Fruit fly (Drosophila melanogaster): Measurements from ENCODE around the gene mRpS31.

Gene mRpS31

dm6 chr3L:16037048-16037477 is 32.1 kb downstream of the mRpS31 start (continued):
- no peak for TF ChIP-seq CrebA (GFP tag; optimal IDR thresholded peaks at IDR 0.05; ENCODE audit: borderline replicate concordance)
- peak; percentile 76 for TF ChIP-seq rgr (GFP tag; optimal IDR thresholded peaks at IDR 0.05)
- no peak for TF ChIP-seq dl (GFP tag; optimal IDR thresholded peaks at IDR 0.05; ENCODE audit: insufficient read depth in 1 of 2, partially characterized antibody in 2 of 2)
- peak; percentile 18 for TF ChIP-seq tai (GFP tag; optimal IDR thresholded peaks at IDR 0.05)
- TF ChIP-seq OdsH (GFP tag; optimal IDR thresholded peaks at IDR 0.05) = peak; percentile 51
- no peak for TF ChIP-seq Vsx2 (GFP tag; optimal IDR thresholded peaks at IDR 0.05; ENCODE audit: partially characterized antibody)
- TF ChIP-seq Jra (GFP tag; optimal IDR thresholded peaks at IDR 0.05) = peak; percentile 52
- no peak for TF ChIP-seq usp (GFP tag; optimal IDR thresholded peaks at IDR 0.05)
- no peak for TF ChIP-seq Abd-B (GFP tag; optimal IDR thresholded peaks at IDR 0.05)
- no peak for TF ChIP-seq sage (GFP tag; optimal IDR thresholded peaks at IDR 0.05)
- no peak for TF ChIP-seq pan (optimal IDR thresholded peaks at IDR 0.05)
- TF ChIP-seq GATAd (GFP tag; optimal IDR thresholded peaks at IDR 0.05) = no peak

dm6 chr3L:16037690-16038332 is 32.8 kb downstream of the mRpS31 start:
- TF ChIP-seq Dif (GFP tag; optimal IDR thresholded peaks at IDR 0.05; ENCODE audit: partially characterized antibody) = no peak
- TF ChIP-seq Jra (GFP tag; optimal IDR thresholded peaks at IDR 0.05) = peak; percentile 44
- TF ChIP-seq GATAd (GFP tag; optimal IDR thresholded peaks at IDR 0.05) = no peak
- peak; percentile 9 for TF ChIP-seq brk (GFP tag; optimal IDR thresholded peaks at IDR 0.05)
- TF ChIP-seq Sp1 (GFP tag; optimal IDR thresholded peaks at IDR 0.05) = peak; percentile 49
- TF ChIP-seq Hr83 (GFP tag; optimal IDR thresholded peaks at IDR 0.05; ENCODE audit: poor library complexity, severe bottlenecking) = no peak
- peak; percentile 29 for TF ChIP-seq Hnf4 (GFP tag; optimal IDR thresholded peaks at IDR 0.05)
- TF ChIP-seq HLH106 (tag; optimal IDR thresholded peaks at IDR 0.05) = peak; percentile 52
- peak; percentile 57 for TF ChIP-seq ey (GFP tag; optimal IDR thresholded peaks at IDR 0.05)
- TF ChIP-seq Mio (GFP tag; optimal IDR thresholded peaks at IDR 0.05) = no peak
- no peak for TF ChIP-seq jim (GFP tag; optimal IDR thresholded peaks at IDR 0.05)
- no peak for TF ChIP-seq lola (GFP tag; optimal IDR thresholded peaks at IDR 0.05)
- no peak for TF ChIP-seq dmrt93B (GFP tag; optimal IDR thresholded peaks at IDR 0.05)
- peak; percentile 47 for TF ChIP-seq OdsH (GFP tag; optimal IDR thresholded peaks at IDR 0.05)
- TF ChIP-seq dl (GFP tag; optimal IDR thresholded peaks at IDR 0.05; ENCODE audit: insufficient read depth in 1 of 2, partially characterized antibody in 2 of 2) = peak in 1 of 2 experiments; percentile 24
- no peak for TF ChIP-seq usp (GFP tag; optimal IDR thresholded peaks at IDR 0.05)
- TF ChIP-seq Rel (GFP tag; optimal IDR thresholded peaks at IDR 0.05) = peak; percentile 41
- peak; percentile 38 for TF ChIP-seq Rel (tag; optimal IDR thresholded peaks at IDR 0.05)
- no peak for TF ChIP-seq CG32264 (GFP tag; optimal IDR thresholded peaks at IDR 0.05)
- TF ChIP-seq N (GFP tag; optimal IDR thresholded peaks at IDR 0.05) = no peak
- TF ChIP-seq CrebA (GFP tag; optimal IDR thresholded peaks at IDR 0.05; ENCODE audit: borderline replicate concordance) = peak; percentile 5
- peak; percentile 14 for TF ChIP-seq psq (GFP tag; optimal IDR thresholded peaks at IDR 0.05)
- TF ChIP-seq sage (GFP tag; optimal IDR thresholded peaks at IDR 0.05) = no peak
- TF ChIP-seq h (GFP tag; optimal IDR thresholded peaks at IDR 0.05) = peak; percentile 64
- TF ChIP-seq Abd-B (GFP tag; optimal IDR thresholded peaks at IDR 0.05) = no peak
- TF ChIP-seq br (GFP tag; optimal IDR thresholded peaks at IDR 0.05) = peak; percentile 46
- no peak for TF ChIP-seq CG9705 (GFP tag; optimal IDR thresholded peaks at IDR 0.05)
- TF ChIP-seq woc (GFP tag; optimal IDR thresholded peaks at IDR 0.05) = peak; percentile 13
- no peak for TF ChIP-seq sv (GFP tag; optimal IDR thresholded peaks at IDR 0.05)
- TF ChIP-seq tai (GFP tag; optimal IDR thresholded peaks at IDR 0.05) = peak; percentile 5
- TF ChIP-seq fru (GFP tag; optimal IDR thresholded peaks at IDR 0.05) = no peak
- TF ChIP-seq Vsx2 (GFP tag; optimal IDR thresholded peaks at IDR 0.05; ENCODE audit: partially characterized antibody) = no peak
- TF ChIP-seq foxo (GFP tag; optimal IDR thresholded peaks at IDR 0.05) = peak in 1 of 2 experiments; percentile 72
- TF ChIP-seq pan (optimal IDR thresholded peaks at IDR 0.05) = no peak
- TF ChIP-seq dsf (GFP tag; optimal IDR thresholded peaks at IDR 0.05; ENCODE audit: borderline replicate concordance) = no peak
- no peak for TF ChIP-seq Hr78 (GFP tag; optimal IDR thresholded peaks at IDR 0.05)
- TF ChIP-seq rgr (GFP tag; optimal IDR thresholded peaks at IDR 0.05) = peak; percentile 49
- TF ChIP-seq Myc (optimal IDR thresholded peaks at IDR 0.05) = no peak
- TF ChIP-seq Dfd (GFP tag; optimal IDR thresholded peaks at IDR 0.05) = no peak

Measured in whole organism, wandering third instar larva.